Fruit fly (Drosophila melanogaster) whole organism, embryonic: ENCODE measurements around the gene Gr32a.

Source experiments
- Ada2b ChIP-seq: fragments of 200-800 bp; sonication (Bioruptor generic); IDR thresholded peaks from 2 replicates; pipeline ENCODE4 v1.3.6; 2022; ENCODE audit warnings: missing biosample characterization, missing genetic modification characterization
- Atf-2 ChIP-seq: fragments of 200-800 bp; sonication (Bioruptor generic); optimal IDR thresholded peaks from 2 replicates; lab custom pipeline; 2016; ENCODE audit warnings: missing biosample characterization, missing genetic modification characterization
- Atf6 ChIP-seq: fragments of 200-800 bp; sonication (Bioruptor generic); IDR thresholded peaks from 2 replicates; pipeline ENCODE4 v1.3.6; 2022; ENCODE audit warnings: missing biosample characterization, missing genetic modification characterization
- CG15514 ChIP-seq: fragments of 200-800 bp; sonication (Bioruptor generic); optimal IDR thresholded peaks from 3 replicates; lab custom pipeline; 2017; ENCODE audit warnings: missing biosample characterization, missing genetic modification characterization, mild to moderate bottlenecking, moderate library complexity, missing genetic modification reagents
- CG16779 ChIP-seq: fragments of 200-800 bp; sonication (Bioruptor generic); IDR thresholded peaks from 2 replicates; pipeline ENCODE4 v1.3.6; 2022; ENCODE audit warnings: missing biosample characterization, missing genetic modification characterization
- CG17359 ChIP-seq: fragments of 200-800 bp; sonication (Bioruptor generic); optimal IDR thresholded peaks from 3 replicates; lab custom pipeline; 2018; ENCODE audit warnings: missing biosample characterization, mild to moderate bottlenecking, missing genetic modification characterization, moderate library complexity
- CG18599 ChIP-seq: fragments of 200-800 bp; sonication (Bioruptor generic); optimal IDR thresholded peaks from 3 replicates; lab custom pipeline; 2017; ENCODE audit warnings: missing biosample characterization, missing genetic modification characterization, mild to moderate bottlenecking, moderate library complexity, missing genetic modification reagents
- CG2199 ChIP-seq: fragments of 200-800 bp; sonication (Bioruptor generic); IDR thresholded peaks from 3 replicates; pipeline ENCODE4 v1.3.6; 2022; ENCODE audit warnings: missing biosample characterization, missing genetic modification characterization
- CG2202 ChIP-seq: fragments of 200-800 bp; sonication (Bioruptor generic); optimal IDR thresholded peaks from 2 replicates; lab custom pipeline; 2018; ENCODE audit warnings: missing biosample characterization, mild to moderate bottlenecking, missing genetic modification characterization
- CG33213 ChIP-seq: fragments of 200-800 bp; sonication (Bioruptor generic); optimal IDR thresholded peaks from 3 replicates; lab custom pipeline; 2016; ENCODE audit warnings: missing biosample characterization, missing genetic modification characterization
- CG3995 ChIP-seq: fragments of 200-800 bp; sonication (Bioruptor generic); optimal IDR thresholded peaks from 3 replicates; lab custom pipeline; 2016; ENCODE audit warnings: missing biosample characterization, missing genetic modification characterization
- CG5245 ChIP-seq: fragments of 200-800 bp; sonication (Bioruptor generic); optimal IDR thresholded peaks from 3 replicates; lab custom pipeline; 2016; ENCODE audit warnings: missing biosample characterization, missing genetic modification characterization
- Deaf1 ChIP-seq: fragments of 200-800 bp; optimal IDR thresholded peaks from 3 replicates; lab custom pipeline; 2019; ENCODE audit warnings: missing biosample characterization, mild to moderate bottlenecking, missing genetic modification characterization, moderate library complexity
- Ets65A ChIP-seq: fragments of 200-800 bp; sonication (Bioruptor generic); peaks from one replicate; lab custom pipeline; 2016; ENCODE audit warnings: missing biosample characterization, missing genetic modification characterization
- Ets97D ChIP-seq: fragments of 200-800 bp; sonication (Bioruptor generic); optimal IDR thresholded peaks from 3 replicates; lab custom pipeline; 2016; ENCODE audit warnings: missing biosample characterization, missing genetic modification characterization
- GATAe ChIP-seq: fragments of 200-800 bp; sonication (Bioruptor generic); conservative IDR thresholded peaks from 2 replicates; pipeline ENCODE4 v1.3.6; 2022; ENCODE audit warnings: missing biosample characterization, missing genetic modification characterization
- Hr3 ChIP-seq: fragments of 200-800 bp; sonication (Bioruptor generic); optimal IDR thresholded peaks from 3 replicates; lab custom pipeline; 2016; ENCODE audit warnings: missing biosample characterization, missing genetic modification characterization
- Med ChIP-seq: fragments of 200-800 bp; sonication (Bioruptor generic); peaks from one replicate; lab custom pipeline; 2016; ENCODE audit warnings: missing biosample characterization, missing genetic modification characterization, mild to moderate bottlenecking, inconsistent platforms, moderate library complexity
- Scr ChIP-seq: fragments of 200-800 bp; sonication (Bioruptor generic); IDR thresholded peaks from 2 replicates; pipeline ENCODE4 v1.3.6; 2022; ENCODE audit warnings: missing biosample characterization, missing genetic modification characterization; ENCODE audit not compliant: partially characterized antibody
- Sox100B ChIP-seq: fragments of 200-800 bp; sonication (Bioruptor generic); optimal IDR thresholded peaks from 3 replicates; lab custom pipeline; 2018; ENCODE audit warnings: missing biosample characterization, mild to moderate bottlenecking, missing genetic modification characterization
- YL-1 ChIP-seq: fragments of 200-800 bp; sonication (Bioruptor generic); optimal IDR thresholded peaks from 3 replicates; lab custom pipeline; 2017; ENCODE audit warnings: missing biosample characterization, mild to moderate bottlenecking, missing genetic modification characterization
- chinmo ChIP-seq: fragments of 200-800 bp; sonication (Bioruptor generic); IDR thresholded peaks from 4 replicates; pipeline ENCODE4 v1.3.6; 2022; ENCODE audit warnings: missing biosample characterization, missing genetic modification characterization; ENCODE audit not compliant: partially characterized antibody
- chm ChIP-seq: fragments of 200-800 bp; sonication (Bioruptor generic); IDR thresholded peaks from 2 replicates; pipeline ENCODE4 v1.3.6; 2022; ENCODE audit warnings: missing biosample characterization, missing genetic modification characterization
- disco-r ChIP-seq: fragments of 200-800 bp; sonication (Bioruptor generic); optimal IDR thresholded peaks from 2 replicates; lab custom pipeline; 2016; ENCODE audit warnings: missing biosample characterization, missing genetic modification characterization
- exex ChIP-seq: fragments of 200-800 bp; sonication (Bioruptor generic); optimal IDR thresholded peaks from 4 replicates; lab custom pipeline; 2018; ENCODE audit warnings: missing biosample characterization, mild to moderate bottlenecking, missing genetic modification characterization, moderate library complexity
- lola ChIP-seq, 3 experiments: fragments of >200 bp in 2 of 3; fragments of 200-800 bp in 1 of 3; sonication (Bioruptor generic) in 1 of 3; optimal IDR thresholded peaks; 2 replicates each; lab custom pipeline; 2017 to 2019; ENCODE audit warnings: missing biosample characterization in 3 of 3, missing genetic modification characterization in 3 of 3, mild to moderate bottlenecking in 1 of 3, moderate library complexity in 1 of 3
- scrt ChIP-seq: fragments of 200-800 bp; sonication (Bioruptor generic); optimal IDR thresholded peaks from 2 replicates; lab custom pipeline; 2018; ENCODE audit warnings: missing biosample characterization, mild to moderate bottlenecking, missing genetic modification characterization, moderate library complexity
- sisA ChIP-seq: fragments of 200-800 bp; sonication (Bioruptor generic); IDR thresholded peaks from 2 replicates; pipeline ENCODE4 v1.3.6; 2022; ENCODE audit warnings: missing biosample characterization, missing genetic modification characterization
- sr ChIP-seq: fragments of 200-800 bp; sonication (Bioruptor generic); IDR thresholded peaks from 3 replicates; pipeline ENCODE4 v1.3.6; 2022; ENCODE audit warnings: missing biosample characterization, missing genetic modification characterization
- stwl ChIP-seq: fragments of 200-800 bp; sonication (Bioruptor generic); optimal IDR thresholded peaks from 3 replicates; lab custom pipeline; 2018; ENCODE audit warnings: missing biosample characterization, mild to moderate bottlenecking, missing genetic modification characterization, moderate library complexity
- trh ChIP-seq: fragments of 200-800 bp; sonication (Bioruptor generic); optimal IDR thresholded peaks from 2 replicates; lab custom pipeline; 2016; ENCODE audit warnings: missing biosample characterization, missing genetic modification characterization
- ttk ChIP-seq: fragments of 200-800 bp; sonication (Bioruptor generic); IDR thresholded peaks from 2 replicates; pipeline ENCODE4 v2.1.2; 2022; ENCODE audit warnings: missing biosample characterization, missing genetic modification characterization

The Gr32a gene

dm6 chr2L:11130151-11131008 lies 16.6 kb downstream of the Gr32a start, which contains the start of the genes RfC38 and CG4751 (continued):
- peak; percentile 72 for TF ChIP-seq Scr (GFP tag; lab: Robert Waterston, UW)
- TF ChIP-seq Hr3, result peak; percentile 18
- TF ChIP-seq Ets97D (GFP tag; lab: Kevin White, UChicago), result peak; percentile 50
- TF ChIP-seq trh (GFP tag; lab: Kevin White, UChicago), result no peak
- no peak for TF ChIP-seq Ada2b
- 0 out of 2 replicates have a peak, but pooled peaks have one; percentile 14 for TF ChIP-seq chm
- TF ChIP-seq CG15514 (GFP tag; lab: Kevin White, UChicago), result peak; percentile 46
- TF ChIP-seq stwl (tag; lab: Kevin White, UChicago), result peak; percentile 48
- TF ChIP-seq CG2202 (tag; lab: Kevin White, UChicago), result no peak
- TF ChIP-seq Med (GFP tag; lab: Kevin White, UChicago), result peak; percentile 73
- TF ChIP-seq exex (tag; lab: Kevin White, UChicago), result peak; percentile 37
- TF ChIP-seq lola (GFP tag; optimal IDR thresholded peaks at IDR 0.05; lab: Kevin White, UChicago), result peak in 1 of 3 experiments; percentile 0
- no peak for TF ChIP-seq disco-r

- TF ChIP-seq ttk (no peak), chinmo (GFP tag; lab: Robert Waterston, UW) (peak; percentile 34; the same call in 1 of the 4 replicates), Ets65A (peak; percentile 40), CG2199 (peak; percentile 52; the same call in 1 of the 3 replicates)
Measured at dm6 chr2L:11136093-11136492, 22.3 kb downstream of the Gr32a start, which contains the start of gene hgo. TSS of gene hgo (plus strand) at chr2L:11136393.

- TF ChIP-seq CG17359 (no peak), CG33213 (no peak), YL-1 (no peak), CG5245 (GFP tag; lab: Kevin White, UChicago) (no peak), sr (no peak), CG18599 (GFP tag; lab: Kevin White, UChicago) (no peak), Sox100B (GFP tag; lab: Kevin White, UChicago) (no peak), CG3995 (GFP tag; lab: Kevin White, UChicago) (no peak), sisA (no peak), CG16779 (GFP tag; lab: Robert Waterston, UW) (no peak), GATAe (GFP tag; lab: Robert Waterston, UW) (no peak), Atf6 (GFP tag; lab: Robert Waterston, UW) (no peak)
Measured at dm6 chr2L:11145317-11145716, 31.5 kb downstream of the Gr32a start, which contains the start of gene CG31867. TSS of gene CG31867 (minus strand) at chr2L:11145417.

- TF ChIP-seq scrt (GFP tag; lab: Kevin White, UChicago), result peak; percentile 54
- TF ChIP-seq Deaf1 (tag; lab: Kevin White, UChicago), result peak; percentile 84
- TF ChIP-seq Atf-2 (GFP tag; lab: Kevin White, UChicago), result no peak
Measured at dm6 chr2L:11148969-11149368, 35.2 kb downstream of the Gr32a start, which contains the start of gene Gyc32E. TSS of gene Gyc32E (minus strand) at chr2L:11149101.
